Worm (Caenorhabditis elegans) whole organism, L1 larva: Measurements from ENCODE around the gene sre-56.

Experiments used
- alr-1 ChIP-seq: fragments of 200-800 bp; sonication (Bioruptor generic); optimal IDR thresholded peaks from 2 replicates; lab custom pipeline; 2018; ENCODE audit warnings: borderline replicate concordance, mild to moderate bottlenecking, missing genetic modification characterization, missing compliant biosample characterization
- ama-1 ChIP-seq: fragments of 150-350 bp; optimal IDR thresholded peaks from 2 replicates; lab custom pipeline; 2014
- nhr-19 ChIP-seq: fragments of 200-800 bp; sonication (Bioruptor generic); conservative IDR thresholded peaks from 2 replicates; pipeline ENCODE4 v1.3.6; 2022; ENCODE audit warnings: missing genetic modification characterization, missing compliant biosample characterization
- nhr-237 ChIP-seq: fragments of 150-350 bp; optimal IDR thresholded peaks from 2 replicates; lab custom pipeline; 2014; ENCODE audit warnings: missing biosample characterization, missing genetic modification characterization
- nhr-71 ChIP-seq: sonication (generic microtip); optimal IDR thresholded peaks from 2 replicates; lab custom pipeline; 2016; ENCODE audit warnings: mild to moderate bottlenecking, missing genetic modification characterization, moderate library complexity, missing compliant biosample characterization

- TF ChIP-seq ama-1 (lab: Kevin White, UChicago) (no peak), nhr-19 (GFP tag; lab: Robert Waterston, UW) (no peak), alr-1 (tag; lab: Kevin White, UChicago) (no peak), nhr-237 (tag; lab: Kevin White, UChicago) (no peak), nhr-71 (tag; lab: Kevin White, UChicago) (no peak)
Observed at ce11 chrII:12303142-12303541, 21.1 kb upstream of the sre-56 start, which contains the start of gene sre-50.
